Worm (Caenorhabditis elegans): ENCODE data around the gene srw-6.

DNA sequence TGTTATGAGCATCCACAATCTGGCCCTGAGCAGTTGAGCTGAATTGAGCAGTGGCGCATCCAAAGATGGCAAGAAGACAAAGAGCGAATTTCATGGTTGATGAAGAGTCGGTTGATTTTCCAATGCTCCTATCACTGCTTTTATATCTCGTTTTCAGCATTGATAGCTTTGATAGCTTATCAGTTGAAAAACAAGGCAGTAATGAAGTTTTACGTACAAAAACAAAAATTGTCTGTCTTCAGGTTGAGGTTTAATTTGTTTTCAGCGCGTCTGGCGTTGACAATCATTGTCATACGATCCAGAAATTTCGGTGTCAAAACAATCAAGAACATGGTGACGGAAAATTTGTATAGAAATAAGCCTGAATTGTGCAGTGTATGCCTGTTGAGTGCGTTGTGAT, 3.1 kb downstream of the srw-6 start, which contains the start of gene scl-13:
- no peak for TF ChIP-seq W03F9.2 (tag; optimal IDR thresholded peaks at IDR 0.05)
- no peak for TF ChIP-seq dao-5 (tag; optimal IDR thresholded peaks at IDR 0.05)
- TF ChIP-seq him-1 (tag; optimal IDR thresholded peaks at IDR 0.05) = no peak

Data from whole organism, L4/young adult.